Fruit fly (Drosophila melanogaster) whole organism, embryonic: Measurements from ENCODE around the gene CG31960.
A peak's percentile ranks its signal among the peaks of the same experiment; 100 is the strongest.

ENCODE experiments used
- CG11504 ChIP-seq: fragments of 200-800 bp; sonication (Bioruptor generic); optimal IDR thresholded peaks from 3 replicates; lab custom pipeline; 2019; ENCODE audit warnings: missing biosample characterization, mild to moderate bottlenecking, missing genetic modification characterization, moderate library complexity
- CG11696 ChIP-seq: fragments of 200-800 bp; sonication (Bioruptor generic); IDR thresholded peaks from 2 replicates; pipeline ENCODE4 v1.3.6; 2022; ENCODE audit warnings: missing biosample characterization, missing genetic modification characterization
- CG12769 ChIP-seq: fragments of 200-800 bp; sonication (Bioruptor generic); optimal IDR thresholded peaks from 2 replicates; lab custom pipeline; 2019; ENCODE audit warnings: missing biosample characterization, mild to moderate bottlenecking, missing genetic modification characterization, moderate library complexity
- CG14014 ChIP-seq: fragments of 200-800 bp; sonication (Bioruptor generic); IDR thresholded peaks from 2 replicates; pipeline ENCODE4 v1.3.6; 2022; ENCODE audit warnings: missing biosample characterization, missing genetic modification characterization
- CG17186 ChIP-seq: fragments of 200-800 bp; sonication (Bioruptor generic); optimal IDR thresholded peaks from 3 replicates; lab custom pipeline; 2017; ENCODE audit warnings: missing biosample characterization, missing genetic modification reagents, missing genetic modification characterization
- CG17359 ChIP-seq: fragments of 200-800 bp; sonication (Bioruptor generic); optimal IDR thresholded peaks from 3 replicates; lab custom pipeline; 2018; ENCODE audit warnings: missing biosample characterization, mild to moderate bottlenecking, missing genetic modification characterization, moderate library complexity
- CG1832 ChIP-seq: fragments of 200-800 bp; sonication (Bioruptor generic); optimal IDR thresholded peaks from 2 replicates; lab custom pipeline; 2017; ENCODE audit warnings: missing biosample characterization, mild to moderate bottlenecking, missing genetic modification characterization, inconsistent platforms
- CG2120 ChIP-seq: fragments of 200-800 bp; sonication (Bioruptor generic); optimal IDR thresholded peaks from 3 replicates; lab custom pipeline; 2016; ENCODE audit warnings: missing biosample characterization, missing genetic modification characterization
- CG2712 ChIP-seq: fragments of 200-800 bp; optimal IDR thresholded peaks from 3 replicates; lab custom pipeline; 2019; ENCODE audit warnings: missing biosample characterization, mild to moderate bottlenecking, missing genetic modification characterization, moderate library complexity
- CG2889 ChIP-seq: fragments of 200-800 bp; sonication (Bioruptor generic); IDR thresholded peaks from 3 replicates; pipeline ENCODE4 v1.3.6; 2022; ENCODE audit warnings: missing biosample characterization, missing genetic modification characterization
- CG42726 ChIP-seq: fragments of 200-800 bp; sonication (Bioruptor generic); IDR thresholded peaks from 2 replicates; pipeline ENCODE4 v1.3.6; 2022; ENCODE audit warnings: missing biosample characterization, missing genetic modification characterization; ENCODE audit not compliant: partially characterized antibody
- CG6175 ChIP-seq: fragments of 200-800 bp; sonication (Bioruptor generic); IDR thresholded peaks from 3 replicates; pipeline ENCODE4 v1.3.6; 2022; ENCODE audit warnings: missing biosample characterization, missing genetic modification characterization
- CG6765 ChIP-seq: fragments of 200-800 bp; sonication (Bioruptor generic); optimal IDR thresholded peaks from 3 replicates; lab custom pipeline; 2017; ENCODE audit warnings: missing biosample characterization, mild to moderate bottlenecking, missing genetic modification characterization
- CG6791 ChIP-seq: fragments of 200-800 bp; sonication (Bioruptor generic); IDR thresholded peaks from 3 replicates; pipeline ENCODE4 v1.3.6; 2022; ENCODE audit warnings: missing biosample characterization, missing genetic modification characterization; ENCODE audit not compliant: partially characterized antibody
- CG7372 ChIP-seq: fragments of 200-800 bp; sonication (Bioruptor generic); IDR thresholded peaks from 2 replicates; pipeline ENCODE4 v1.3.6; 2022; ENCODE audit warnings: missing biosample characterization, missing genetic modification characterization
- CG7786 ChIP-seq: fragments of 200-800 bp; sonication (Bioruptor generic); optimal IDR thresholded peaks from 2 replicates; lab custom pipeline; 2016; ENCODE audit warnings: missing biosample characterization, missing genetic modification characterization
- D19A ChIP-seq: fragments of 200-800 bp; optimal IDR thresholded peaks from 3 replicates; lab custom pipeline; 2019; ENCODE audit warnings: missing biosample characterization, mild to moderate bottlenecking, missing genetic modification characterization, moderate library complexity
- D19B ChIP-seq: fragments of 200-800 bp; sonication (Bioruptor generic); optimal IDR thresholded peaks from 2 replicates; lab custom pipeline; 2017; ENCODE audit warnings: missing biosample characterization, mild to moderate bottlenecking, missing genetic modification characterization
- Dek ChIP-seq: fragments of 200-800 bp; sonication (Bioruptor generic); optimal IDR thresholded peaks from 3 replicates; lab custom pipeline; 2019; ENCODE audit warnings: missing biosample characterization, mild to moderate bottlenecking, missing genetic modification characterization, moderate library complexity
- Dp ChIP-seq: fragments of 200-800 bp; sonication (Bioruptor generic); optimal IDR thresholded peaks from 2 replicates; lab custom pipeline; 2018; ENCODE audit warnings: missing biosample characterization, mild to moderate bottlenecking, missing genetic modification characterization, moderate library complexity
- E2f1 ChIP-seq: fragments of 200-800 bp; sonication (Bioruptor generic); IDR thresholded peaks from 2 replicates; pipeline ENCODE4 v1.3.6; 2022; ENCODE audit warnings: missing biosample characterization, missing genetic modification characterization
- Fer1 ChIP-seq: fragments of 200-800 bp; sonication (Bioruptor generic); optimal IDR thresholded peaks from 2 replicates; lab custom pipeline; 2017; ENCODE audit warnings: missing biosample characterization, mild to moderate bottlenecking, missing genetic modification characterization
- H15 ChIP-seq: fragments of 200-800 bp; sonication (Bioruptor generic); IDR thresholded peaks from 3 replicates; pipeline ENCODE4 v1.3.6; 2022; ENCODE audit warnings: missing biosample characterization, missing genetic modification characterization
- HLH3B ChIP-seq: fragments of 200-800 bp; sonication (Bioruptor generic); IDR thresholded peaks from 2 replicates; pipeline ENCODE4 v1.3.6; 2022; ENCODE audit warnings: missing biosample characterization, missing genetic modification characterization
- Hey ChIP-seq: fragments of 200-800 bp; sonication (Bioruptor generic); optimal IDR thresholded peaks from 3 replicates; lab custom pipeline; 2018; ENCODE audit warnings: missing biosample characterization, mild to moderate bottlenecking, missing genetic modification characterization
- Hsf ChIP-seq: fragments of 200-800 bp; sonication (Bioruptor generic); optimal IDR thresholded peaks from 3 replicates; lab custom pipeline; 2016; ENCODE audit warnings: missing biosample characterization, missing genetic modification characterization
- MESR4 ChIP-seq: fragments of 200-800 bp; sonication (Bioruptor generic); optimal IDR thresholded peaks from 2 replicates; lab custom pipeline; 2018; ENCODE audit warnings: missing biosample characterization, mild to moderate bottlenecking, missing genetic modification characterization, moderate library complexity
- NC2α ChIP-seq: fragments of 200-800 bp; sonication (Bioruptor generic); optimal IDR thresholded peaks from 2 replicates; lab custom pipeline; 2016; ENCODE audit warnings: missing biosample characterization, missing genetic modification characterization
- Oli ChIP-seq: fragments of 200-800 bp; sonication (Bioruptor generic); optimal IDR thresholded peaks from 2 replicates; lab custom pipeline; 2018; ENCODE audit warnings: missing biosample characterization, mild to moderate bottlenecking, missing genetic modification characterization, moderate library complexity
- Spps ChIP-seq: fragments of 200-800 bp; sonication (Bioruptor generic); optimal IDR thresholded peaks from 2 replicates; lab custom pipeline; 2018; ENCODE audit warnings: missing biosample characterization, mild to moderate bottlenecking, missing genetic modification characterization
- ap ChIP-seq: fragments of 200-800 bp; sonication (Bioruptor generic); IDR thresholded peaks from 2 replicates; pipeline ENCODE4 v1.3.6; 2022; ENCODE audit warnings: missing biosample characterization, missing genetic modification characterization
- az2 ChIP-seq: fragments of 200-800 bp; sonication (Bioruptor generic); optimal IDR thresholded peaks from 3 replicates; lab custom pipeline; 2016; ENCODE audit warnings: missing biosample characterization, missing genetic modification characterization
- chif ChIP-seq, 2 experiments: fragments of 200-800 bp; sonication (Bioruptor generic); optimal IDR thresholded peaks; 3 replicates each; lab custom pipeline; 2016; ENCODE audit warnings: missing biosample characterization in 2 of 2, missing genetic modification characterization in 2 of 2
- crp ChIP-seq, 2 experiments: fragments of 200-800 bp; sonication (Bioruptor generic); optimal IDR thresholded peaks; 2 replicates in 1 of 2; 3 replicates in 1 of 2; lab custom pipeline; 2017; ENCODE audit warnings: missing biosample characterization in 2 of 2, missing genetic modification characterization in 2 of 2, mild to moderate bottlenecking in 1 of 2, moderate library complexity in 1 of 2
- dimm ChIP-seq: fragments of 200-800 bp; sonication (Bioruptor generic); IDR thresholded peaks from 2 replicates; pipeline ENCODE4 v1.3.6; 2022; ENCODE audit warnings: missing biosample characterization, missing genetic modification characterization
- dm ChIP-seq: fragments of 200-800 bp; sonication (Bioruptor generic); optimal IDR thresholded peaks from 3 replicates; lab custom pipeline; 2016; ENCODE audit warnings: missing biosample characterization, missing genetic modification characterization
- ems ChIP-seq: fragments of 200-800 bp; sonication (Bioruptor generic); optimal IDR thresholded peaks from 3 replicates; lab custom pipeline; 2016; ENCODE audit warnings: missing biosample characterization, missing genetic modification characterization
- exex ChIP-seq: fragments of 200-800 bp; sonication (Bioruptor generic); optimal IDR thresholded peaks from 4 replicates; lab custom pipeline; 2018; ENCODE audit warnings: missing biosample characterization, mild to moderate bottlenecking, missing genetic modification characterization, moderate library complexity
- fru ChIP-seq: fragments of >200 bp; optimal IDR thresholded peaks from 2 replicates; lab custom pipeline; 2017
- ftz-f1 ChIP-seq: fragments of 200-800 bp; sonication (Bioruptor generic); optimal IDR thresholded peaks from 2 replicates; lab custom pipeline; 2016; ENCODE audit warnings: missing biosample characterization, missing genetic modification characterization
- her ChIP-seq: fragments of 200-800 bp; sonication (Bioruptor generic); optimal IDR thresholded peaks from 2 replicates; lab custom pipeline; 2016; ENCODE audit warnings: missing biosample characterization, missing genetic modification characterization
- insv ChIP-seq, 2 experiments: fragments of 200-800 bp; sonication (Bioruptor generic); optimal IDR thresholded peaks; 3 replicates each; lab custom pipeline; 2016 to 2018; ENCODE audit warnings: missing biosample characterization in 2 of 2, missing genetic modification characterization in 2 of 2
- kay ChIP-seq: fragments of 200-800 bp; sonication (Bioruptor generic); optimal IDR thresholded peaks from 2 replicates; lab custom pipeline; 2016; ENCODE audit warnings: missing biosample characterization, missing genetic modification characterization
- pb ChIP-seq: fragments of 200-800 bp; sonication (Bioruptor generic); optimal IDR thresholded peaks from 3 replicates; lab custom pipeline; 2016; ENCODE audit warnings: missing biosample characterization, missing genetic modification characterization
- pnt ChIP-seq: fragments of 200-800 bp; sonication (Bioruptor generic); optimal IDR thresholded peaks from 3 replicates; lab custom pipeline; 2016; ENCODE audit warnings: missing biosample characterization, missing genetic modification characterization
- slou ChIP-seq: fragments of 200-800 bp; sonication (Bioruptor generic); optimal IDR thresholded peaks from 3 replicates; lab custom pipeline; 2016; ENCODE audit warnings: missing biosample characterization, missing genetic modification characterization
- slp2 ChIP-seq: fragments of 200-800 bp; sonication (Bioruptor generic); optimal IDR thresholded peaks from 2 replicates; lab custom pipeline; 2016; ENCODE audit warnings: missing biosample characterization, missing genetic modification characterization
- sqz ChIP-seq: fragments of 200-800 bp; sonication (Bioruptor generic); optimal IDR thresholded peaks from 3 replicates; lab custom pipeline; 2018; ENCODE audit warnings: missing biosample characterization, mild to moderate bottlenecking, missing genetic modification characterization
- trh ChIP-seq: fragments of 200-800 bp; sonication (Bioruptor generic); optimal IDR thresholded peaks from 2 replicates; lab custom pipeline; 2016; ENCODE audit warnings: missing biosample characterization, missing genetic modification characterization
- ttk ChIP-seq: fragments of 200-800 bp; sonication (Bioruptor generic); IDR thresholded peaks from 2 replicates; pipeline ENCODE4 v2.1.2; 2022; ENCODE audit warnings: missing biosample characterization, missing genetic modification characterization
- zf30C ChIP-seq: fragments of 200-800 bp; sonication (Bioruptor generic); optimal IDR thresholded peaks from 3 replicates; lab custom pipeline; 2018; ENCODE audit warnings: missing biosample characterization, mild to moderate bottlenecking, missing genetic modification characterization

The CG31960 gene

DNA sequence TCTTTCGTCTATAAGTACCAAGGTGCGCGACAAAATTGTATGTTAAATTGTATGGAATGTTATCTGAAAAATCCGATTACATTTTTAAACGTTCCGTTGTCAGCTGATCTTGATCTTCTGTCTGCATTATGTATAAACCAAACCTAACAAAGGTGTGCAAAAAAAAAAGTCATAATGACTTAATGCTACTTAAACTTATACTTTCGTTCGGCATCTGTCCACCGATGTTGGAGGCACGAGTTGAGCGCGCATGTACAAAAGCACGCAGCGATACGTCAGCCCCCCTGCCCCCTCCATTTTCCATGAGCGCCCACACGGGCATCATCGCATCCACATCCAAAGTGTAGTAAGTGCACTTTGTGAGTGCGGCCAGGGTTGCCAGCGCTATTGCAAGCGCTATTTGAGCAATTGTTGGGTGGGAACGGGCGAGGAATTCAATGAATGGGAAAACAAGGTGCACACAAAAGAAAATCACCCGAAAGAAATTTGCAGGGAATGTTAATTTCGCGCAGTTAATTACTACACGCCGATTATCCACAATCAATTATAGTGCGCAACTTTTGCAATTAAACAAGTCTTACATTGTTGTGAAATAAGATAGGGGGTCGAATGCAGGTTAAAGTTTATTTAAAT is 20.0 kb downstream of the CG31960 start (continued):
- TF ChIP-seq az2 (GFP tag; lab: Kevin White, UChicago): peak; percentile 98
- TF ChIP-seq MESR4 (GFP tag; lab: Kevin White, UChicago): peak; percentile 80
- peak; percentile 97 for TF ChIP-seq NC2α (GFP tag; lab: Kevin White, UChicago)
- TF ChIP-seq slp2: peak; percentile 98
- TF ChIP-seq H15 (GFP tag; lab: Robert Waterston, UW): peak; percentile 98
- peak in 1 of 2 experiments; percentile 71 for TF ChIP-seq crp (GFP tag; optimal IDR thresholded peaks at IDR 0.05; lab: Kevin White, UChicago)
- TF ChIP-seq CG42726 (GFP tag; lab: Robert Waterston, UW): no peak
- TF ChIP-seq ems (GFP tag; lab: Kevin White, UChicago): peak; percentile 98
- TF ChIP-seq Fer1 (GFP tag; lab: Kevin White, UChicago): peak; percentile 99
- peak; percentile 99 for TF ChIP-seq Spps (tag; lab: Kevin White, UChicago)
- peak; percentile 98 for TF ChIP-seq chif (GFP tag; optimal IDR thresholded peaks at IDR 0.05; lab: Kevin White, UChicago)
- peak; percentile 98 for TF ChIP-seq pb (GFP tag; lab: Kevin White, UChicago)
- TF ChIP-seq Hey: peak; percentile 89
- peak; percentile 98 for TF ChIP-seq CG14014 (GFP tag; lab: Robert Waterston, UW)
- TF ChIP-seq CG7786 (GFP tag; lab: Kevin White, UChicago): peak; percentile 96
- TF ChIP-seq fru (lab: Kevin White, UChicago): no peak
- TF ChIP-seq pnt (GFP tag; lab: Kevin White, UChicago): peak; percentile 98
- peak; percentile 96 for TF ChIP-seq her (GFP tag; lab: Kevin White, UChicago)
- TF ChIP-seq CG11696 (GFP tag; lab: Robert Waterston, UW): peak; percentile 95
- peak; percentile 35 for TF ChIP-seq Dp
- peak; percentile 89 for TF ChIP-seq exex
- peak; percentile 97 for TF ChIP-seq CG17186
- TF ChIP-seq slou (GFP tag; lab: Kevin White, UChicago): peak; percentile 88
- TF ChIP-seq dimm (GFP tag; lab: Robert Waterston, UW): peak; percentile 94
- TF ChIP-seq CG17359 (tag; lab: Kevin White, UChicago): peak; percentile 100
- peak; percentile 99 for TF ChIP-seq Oli (tag; lab: Kevin White, UChicago)
- peak; percentile 98 for TF ChIP-seq CG11504 (tag; lab: Kevin White, UChicago)
- peak; percentile 97 for TF ChIP-seq D19A (tag; lab: Kevin White, UChicago)
- TF ChIP-seq Hsf (GFP tag; lab: Kevin White, UChicago): peak; percentile 98
- peak; percentile 91 for TF ChIP-seq CG6175 (GFP tag; lab: Robert Waterston, UW)
- TF ChIP-seq CG2712 (tag; lab: Kevin White, UChicago): peak; percentile 99
- peak; percentile 87 for TF ChIP-seq D19B
- peak; percentile 97 for TF ChIP-seq CG6765 (GFP tag; lab: Kevin White, UChicago)
- TF ChIP-seq insv (GFP tag; optimal IDR thresholded peaks at IDR 0.05; lab: Kevin White, UChicago): peak; percentile 43 to 71
- TF ChIP-seq Dek (tag; lab: Kevin White, UChicago): peak; percentile 97
- no peak for TF ChIP-seq zf30C (GFP tag; lab: Kevin White, UChicago)
- peak; percentile 98 for TF ChIP-seq sqz (GFP tag; lab: Kevin White, UChicago)
- TF ChIP-seq E2f1 (GFP tag; lab: Robert Waterston, UW): peak; percentile 98
- no peak for TF ChIP-seq CG6791 (GFP tag; lab: Robert Waterston, UW)
- TF ChIP-seq CG1832 (GFP tag; lab: Kevin White, UChicago): peak; percentile 28
- peak; percentile 99 for TF ChIP-seq CG12769 (tag; lab: Kevin White, UChicago)
- peak; percentile 97 for TF ChIP-seq ttk (GFP tag; lab: Robert Waterston, UW)
- TF ChIP-seq trh: peak; percentile 90
- TF ChIP-seq dm (GFP tag; lab: Kevin White, UChicago): peak; percentile 97
- TF ChIP-seq CG2889 (GFP tag; lab: Robert Waterston, UW): peak; percentile 89
- TF ChIP-seq kay: peak; percentile 92
- peak; percentile 97 for TF ChIP-seq CG2120
- peak; percentile 98 for TF ChIP-seq HLH3B (GFP tag; lab: Robert Waterston, UW)
- TF ChIP-seq CG7372 (GFP tag; lab: Robert Waterston, UW): peak; percentile 96
- TF ChIP-seq ap (GFP tag; lab: Robert Waterston, UW): peak; percentile 97
- peak; percentile 61 for TF ChIP-seq ftz-f1
